Worm (Caenorhabditis elegans): ENCODE results near the gene ZK688.4.

ce11 chrIII:7884863-7885262 lies 10.0 kb upstream of the ZK688.4 start, which contains the start of gene ZK688.11:
- TF ChIP-seq F37D6.2 (tag; optimal IDR thresholded peaks at IDR 0.05), result no peak
- no peak for TF ChIP-seq lin-13 (GFP tag; optimal IDR thresholded peaks at IDR 0.05)
- no peak for TF ChIP-seq zip-11 (GFP tag; IDR thresholded peaks at IDR 0.05)
- TF ChIP-seq nhr-48 (tag; optimal IDR thresholded peaks at IDR 0.05), result no peak
- no peak for TF ChIP-seq daf-12 (tag; optimal IDR thresholded peaks at IDR 0.05)
- no peak for TF ChIP-seq zag-1 (tag; optimal IDR thresholded peaks at IDR 0.05)
- no peak for TF ChIP-seq nhr-25 (tag; optimal IDR thresholded peaks at IDR 0.05; ENCODE audit: borderline replicate concordance, insufficient read depth)
- no peak for TF ChIP-seq unc-130 (GFP tag; optimal IDR thresholded peaks at IDR 0.05)
- TF ChIP-seq ces-1 (GFP tag; optimal IDR thresholded peaks at IDR 0.05), result no peak
- no peak for TF ChIP-seq D1046.2 (GFP tag; IDR thresholded peaks at IDR 0.05)
- TF ChIP-seq ceh-82 (tag; optimal IDR thresholded peaks at IDR 0.05), result no peak
- TF ChIP-seq lsy-2 (tag; optimal IDR thresholded peaks at IDR 0.05), result no peak
- no peak for TF ChIP-seq fos-1 (tag; optimal IDR thresholded peaks at IDR 0.05)
- TF ChIP-seq vab-7 (GFP tag; IDR thresholded peaks at IDR 0.05), result no peak
